Worm (Caenorhabditis elegans): ENCODE results near the gene F52C9.3.

F52C9.3 gene

DNA sequence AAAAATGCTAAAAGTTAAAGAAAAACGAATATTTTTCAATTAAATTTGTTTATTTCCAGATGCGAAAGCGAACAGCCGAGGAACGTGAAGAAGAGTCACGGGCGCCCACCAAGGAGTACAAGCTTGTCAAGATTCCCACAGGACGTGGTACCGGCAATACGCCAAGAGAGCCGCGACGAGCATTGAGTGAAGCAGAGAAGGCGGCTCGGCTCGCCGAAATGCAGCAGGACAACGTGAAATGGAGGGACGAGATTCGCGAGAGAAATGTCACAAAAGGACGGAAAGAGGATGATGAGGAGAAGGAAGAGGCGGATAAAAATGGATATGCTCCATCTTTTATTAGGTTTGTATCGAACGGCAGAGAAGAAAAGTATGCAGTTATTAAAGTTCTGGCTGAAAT is 11.3 kb upstream of the F52C9.3 start:
- TF ChIP-seq mls-2 (tag; optimal IDR thresholded peaks at IDR 0.05) (no peak), nhr-237 (tag; optimal IDR thresholded peaks at IDR 0.05) (no peak), ceh-43 (GFP tag; optimal IDR thresholded peaks at IDR 0.05) (no peak), unc-39 (tag; optimal IDR thresholded peaks at IDR 0.05) (no peak), drap-1 (GFP tag; optimal IDR thresholded peaks at IDR 0.05) (no peak), lsy-2 (tag; optimal IDR thresholded peaks at IDR 0.05) (no peak), sem-2 (GFP tag; optimal IDR thresholded peaks at IDR 0.05) (no peak), ceh-39 (tag; optimal IDR thresholded peaks at IDR 0.05) (no peak), pha-4 (tag; optimal IDR thresholded peaks at IDR 0.05) (no peak), nhr-76 (tag; optimal IDR thresholded peaks at IDR 0.05) (no peak), hlh-1 (tag; optimal IDR thresholded peaks at IDR 0.05) (no peak)

DNA sequence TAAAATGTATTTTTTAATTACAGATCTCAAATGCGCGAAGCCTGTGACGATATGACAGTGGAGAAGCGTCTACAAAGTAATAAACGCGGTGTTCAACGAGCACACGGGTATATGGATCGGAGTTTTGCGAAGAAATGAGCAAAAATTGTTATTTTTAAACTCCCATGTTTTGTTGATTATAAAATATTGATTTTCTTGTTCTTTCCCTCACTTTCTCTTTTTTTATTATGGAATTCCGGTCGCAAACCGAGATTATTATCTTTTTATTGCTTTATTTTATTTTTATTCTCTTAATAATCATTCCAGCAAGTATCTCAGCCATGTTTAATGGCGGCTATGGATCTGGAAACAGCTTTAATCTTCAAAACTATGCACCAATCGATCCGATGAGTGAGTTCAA is 10.7 kb upstream of the F52C9.3 start, which contains the start of gene pqe-1:
Gene pqe-1, plus strand, starts transcription at position 301 of the 400 bp plus-strand sequence.
- TF ChIP-seq mls-2 (tag; optimal IDR thresholded peaks at IDR 0.05) (no peak), M03D4.4 (tag; optimal IDR thresholded peaks at IDR 0.05) (no peak), nhr-237 (tag; optimal IDR thresholded peaks at IDR 0.05) (no peak), lsy-2 (tag; optimal IDR thresholded peaks at IDR 0.05) (no peak), sptf-1 (tag; optimal IDR thresholded peaks at IDR 0.05) (no peak), lin-32 (GFP tag; optimal IDR thresholded peaks at IDR 0.05) (no peak), mab-5 (tag; optimal IDR thresholded peaks at IDR 0.05) (no peak), cnd-1 (tag; optimal IDR thresholded peaks at IDR 0.05) (no peak), bed-3 (GFP tag; optimal IDR thresholded peaks at IDR 0.05) (no peak), hlh-1 (tag; optimal IDR thresholded peaks at IDR 0.05) (no peak), unc-39 (tag; optimal IDR thresholded peaks at IDR 0.05) (no peak), ceh-43 (GFP tag; optimal IDR thresholded peaks at IDR 0.05) (no peak), elt-1 (tag; optimal IDR thresholded peaks at IDR 0.05; ENCODE audit: borderline replicate concordance, insufficient read depth) (no peak), nhr-76 (tag; optimal IDR thresholded peaks at IDR 0.05) (no peak), lin-13 (tag; optimal IDR thresholded peaks at IDR 0.05) (no peak), blmp-1 (tag; optimal IDR thresholded peaks at IDR 0.05) (no peak), drap-1 (GFP tag; optimal IDR thresholded peaks at IDR 0.05) (no peak)

DNA sequence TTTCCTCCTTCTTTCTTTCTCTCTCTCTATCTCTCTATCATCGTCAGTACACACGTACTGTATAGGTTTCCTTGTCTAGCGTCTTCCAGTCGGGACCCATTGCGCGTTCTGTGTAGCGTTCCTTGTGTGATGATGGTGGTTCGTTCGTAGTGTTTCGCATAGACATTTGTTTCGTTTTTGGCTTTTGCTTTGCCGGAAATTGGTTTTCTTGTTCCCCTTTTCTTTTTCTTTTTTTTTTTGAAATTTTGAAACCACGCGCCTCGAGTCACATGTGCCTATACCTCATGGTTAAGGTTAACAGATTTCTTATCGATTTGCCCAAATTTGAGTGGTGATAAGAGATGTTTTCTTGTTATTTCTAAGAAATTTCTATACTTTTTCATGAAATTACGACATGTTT is 3.1 kb upstream of the F52C9.3 start:
- no peak for TF ChIP-seq snpc-4 (tag; optimal IDR thresholded peaks at IDR 0.05)
- no peak for TF ChIP-seq zip-8 (tag; optimal IDR thresholded peaks at IDR 0.05)
- no peak for TF ChIP-seq lsy-2 (tag; optimal IDR thresholded peaks at IDR 0.05)
- no peak for TF ChIP-seq pha-4 (tag; optimal IDR thresholded peaks at IDR 0.05)
- no peak for TF ChIP-seq ceh-43 (GFP tag; optimal IDR thresholded peaks at IDR 0.05)
- TF ChIP-seq drap-1 (GFP tag; optimal IDR thresholded peaks at IDR 0.05), result no peak
- no peak for TF ChIP-seq ceh-83 (GFP tag; optimal IDR thresholded peaks at IDR 0.05)
- TF ChIP-seq ztf-11 (tag; optimal IDR thresholded peaks at IDR 0.05), result no peak
- TF ChIP-seq sptf-1 (tag; optimal IDR thresholded peaks at IDR 0.05), result no peak
- no peak for TF ChIP-seq elt-3 (tag; optimal IDR thresholded peaks at IDR 0.05)
- no peak for TF ChIP-seq sem-2 (GFP tag; optimal IDR thresholded peaks at IDR 0.05)
- TF ChIP-seq unc-39 (tag; optimal IDR thresholded peaks at IDR 0.05), result no peak

DNA sequence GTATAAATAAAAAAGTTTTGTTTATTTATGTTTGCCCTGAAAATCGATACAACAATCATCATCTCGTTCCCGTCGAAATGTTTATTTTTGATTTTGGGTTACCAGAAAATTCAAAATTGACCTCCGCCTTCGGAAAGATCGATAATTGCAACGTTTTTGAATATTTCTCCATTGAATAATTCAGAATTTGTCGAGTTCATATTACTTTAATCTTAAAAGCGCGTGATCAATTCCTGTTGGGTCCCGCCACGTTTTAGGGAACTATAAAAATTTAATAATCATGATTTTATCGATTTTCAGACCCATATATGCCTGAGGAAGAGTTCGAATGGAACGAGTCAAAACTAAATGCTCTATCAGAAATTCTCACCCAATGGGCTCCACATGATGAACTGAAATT is 4.6 kb downstream of the F52C9.3 start, which contains the start of gene sorf-2:
Gene sorf-2, plus strand, starts transcription at position 301 of the 400 bp plus-strand sequence.
- no peak for TF ChIP-seq bed-3 (GFP tag; optimal IDR thresholded peaks at IDR 0.05)
- TF ChIP-seq lin-32 (GFP tag; optimal IDR thresholded peaks at IDR 0.05), result no peak
- TF ChIP-seq sptf-1 (tag; optimal IDR thresholded peaks at IDR 0.05), result no peak
- TF ChIP-seq mab-5 (tag; optimal IDR thresholded peaks at IDR 0.05), result no peak
- TF ChIP-seq lsy-2 (tag; optimal IDR thresholded peaks at IDR 0.05), result no peak
- no peak for TF ChIP-seq blmp-1 (tag; optimal IDR thresholded peaks at IDR 0.05)
- TF ChIP-seq pha-4 (tag; optimal IDR thresholded peaks at IDR 0.05), result no peak
- no peak for TF ChIP-seq ztf-11 (tag; optimal IDR thresholded peaks at IDR 0.05)
- no peak for TF ChIP-seq ceh-83 (GFP tag; optimal IDR thresholded peaks at IDR 0.05)

DNA sequence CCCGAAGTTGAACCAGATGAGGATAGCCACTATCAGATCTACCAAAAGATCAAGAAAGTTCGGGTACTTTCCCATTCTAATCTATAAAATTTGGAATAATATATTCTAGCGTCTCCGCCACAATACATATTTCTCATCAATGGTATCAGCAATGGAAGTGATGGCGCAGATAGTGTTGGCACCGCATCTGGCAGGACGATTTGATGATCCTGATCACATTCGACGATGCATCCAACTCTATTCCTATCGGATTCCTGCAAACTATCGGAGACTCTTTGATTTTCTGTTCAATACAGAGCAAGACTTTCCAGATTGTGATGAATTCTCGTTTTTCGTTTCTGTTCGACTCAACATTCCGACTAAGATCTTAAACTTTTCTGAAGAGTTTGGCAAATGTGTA is 7.7 kb downstream of the F52C9.3 start:
- no peak for TF ChIP-seq ceh-43 (GFP tag; optimal IDR thresholded peaks at IDR 0.05)
- TF ChIP-seq M03D4.4 (tag; optimal IDR thresholded peaks at IDR 0.05), result no peak
- TF ChIP-seq unc-120 (tag; optimal IDR thresholded peaks at IDR 0.05; ENCODE audit: poor library complexity, severe bottlenecking), result no peak
- no peak for TF ChIP-seq zip-8 (tag; optimal IDR thresholded peaks at IDR 0.05)
- no peak for TF ChIP-seq blmp-1 (tag; optimal IDR thresholded peaks at IDR 0.05)
- TF ChIP-seq ham-2 (GFP tag; optimal IDR thresholded peaks at IDR 0.05), result no peak
- no peak for TF ChIP-seq bed-3 (GFP tag; optimal IDR thresholded peaks at IDR 0.05)
- TF ChIP-seq elt-3 (tag; optimal IDR thresholded peaks at IDR 0.05), result no peak
- no peak for TF ChIP-seq ztf-11 (tag; optimal IDR thresholded peaks at IDR 0.05)
- TF ChIP-seq sptf-1 (tag; optimal IDR thresholded peaks at IDR 0.05), result no peak
- TF ChIP-seq drap-1 (GFP tag; optimal IDR thresholded peaks at IDR 0.05), result no peak
- TF ChIP-seq tbx-8 (GFP tag; optimal IDR thresholded peaks at IDR 0.05), result no peak
- TF ChIP-seq mab-5 (tag; optimal IDR thresholded peaks at IDR 0.05), result no peak
- TF ChIP-seq mls-2 (tag; optimal IDR thresholded peaks at IDR 0.05), result no peak
- no peak for TF ChIP-seq nhr-12 (tag; optimal IDR thresholded peaks at IDR 0.05)

All from whole organism, mixed stage, embryonic.